Worm (Caenorhabditis elegans) whole organism, young adult: ENCODE measurements around the gene F02D10.6.

ENCODE experiments used
- B0019.2 ChIP-seq: fragments of 200-800 bp; sonication (Bioruptor generic); conservative IDR thresholded peaks from 2 replicates; pipeline ENCODE4 v1.3.6; 2022; ENCODE audit warnings: missing genetic modification reagents, missing genetic modification characterization, missing compliant biosample characterization
- C06A6.2 ChIP-seq: fragments of 200-800 bp; sonication (Bioruptor generic); conservative IDR thresholded peaks from 2 replicates; pipeline ENCODE4 v1.3.6; 2022; ENCODE audit warnings: missing genetic modification characterization, missing compliant biosample characterization
- F10E7.11 ChIP-seq: sonication (generic microtip); optimal IDR thresholded peaks from 2 replicates; lab custom pipeline; 2017; ENCODE audit warnings: mild to moderate bottlenecking, missing genetic modification characterization, moderate library complexity, missing compliant biosample characterization
- F22D6.2 ChIP-seq: sonication (generic microtip); optimal IDR thresholded peaks from 2 replicates; lab custom pipeline; 2016; ENCODE audit warnings: mild to moderate bottlenecking, missing genetic modification characterization, missing compliant biosample characterization
- F23B12.7 ChIP-seq: sonication (generic microtip); optimal IDR thresholded peaks from 2 replicates; lab custom pipeline; 2017; ENCODE audit warnings: missing genetic modification characterization, mild to moderate bottlenecking, missing compliant biosample characterization, antibody characterized with exemption, moderate library complexity; ENCODE audit not compliant: insufficient read depth
- F33H1.4 ChIP-seq: fragments of 200-800 bp; sonication (Bioruptor generic); IDR thresholded peaks from 2 replicates; pipeline ENCODE4 v1.3.6; 2022; ENCODE audit warnings: missing genetic modification reagents, missing genetic modification characterization, missing compliant biosample characterization
- F39B2.1 ChIP-seq: fragments of 200-800 bp; sonication (Bioruptor generic); IDR thresholded peaks from 2 replicates; pipeline ENCODE4 v1.3.6; 2022; ENCODE audit warnings: missing genetic modification reagents, missing genetic modification characterization, missing compliant biosample characterization
- F55B11.4 ChIP-seq: sonication (generic microtip); optimal IDR thresholded peaks from 2 replicates; lab custom pipeline; 2016; ENCODE audit warnings: missing compliant biosample characterization, missing genetic modification characterization, borderline replicate concordance; ENCODE audit not compliant: insufficient read depth
- F57C9.4 ChIP-seq: sonication (generic microtip); optimal IDR thresholded peaks from 2 replicates; lab custom pipeline; 2017; ENCODE audit warnings: mild to moderate bottlenecking, missing genetic modification characterization, missing compliant biosample characterization
- K11D2.4 ChIP-seq: fragments of 200-800 bp; sonication (Bioruptor generic); IDR thresholded peaks from 2 replicates; pipeline ENCODE4 v1.3.6; 2022; ENCODE audit warnings: missing genetic modification reagents, missing genetic modification characterization, missing compliant biosample characterization
- K12H6.12 ChIP-seq: fragments of 200-800 bp; sonication (Bioruptor generic); optimal IDR thresholded peaks from 2 replicates; lab custom pipeline; 2018; ENCODE audit warnings: mild to moderate bottlenecking, missing genetic modification characterization, missing compliant biosample characterization
- aptf-3 ChIP-seq: fragments of 200-800 bp; sonication (Bioruptor generic); IDR thresholded peaks from 2 replicates; pipeline ENCODE4 v1.3.6; 2022; ENCODE audit warnings: missing genetic modification characterization, missing compliant biosample characterization
- atf-7 ChIP-seq: sonication (generic microtip); optimal IDR thresholded peaks from 2 replicates; lab custom pipeline; 2017; ENCODE audit warnings: mild to moderate bottlenecking, missing genetic modification characterization, missing compliant biosample characterization
- cebp-2 ChIP-seq: fragments of 200-800 bp; sonication (Bioruptor generic); IDR thresholded peaks from 2 replicates; pipeline ENCODE4 v1.3.6; 2022; ENCODE audit warnings: missing genetic modification characterization, missing compliant biosample characterization
- ceh-100 ChIP-seq: fragments of 200-800 bp; sonication (Bioruptor generic); IDR thresholded peaks from 2 replicates; pipeline ENCODE4 v1.3.6; 2022; ENCODE audit warnings: missing genetic modification reagents, missing genetic modification characterization, missing compliant biosample characterization
- ceh-27 ChIP-seq: fragments of 200-800 bp; sonication (Bioruptor generic); optimal IDR thresholded peaks from 2 replicates; lab custom pipeline; 2018; ENCODE audit warnings: mild to moderate bottlenecking, missing genetic modification characterization, moderate library complexity, missing compliant biosample characterization
- ceh-58 ChIP-seq: fragments of 200-800 bp; sonication (Bioruptor generic); IDR thresholded peaks from 2 replicates; pipeline ENCODE4 v1.3.6; 2022; ENCODE audit warnings: missing genetic modification characterization, missing compliant biosample characterization
- ceh-79 ChIP-seq: sonication (generic microtip); optimal IDR thresholded peaks from 2 replicates; lab custom pipeline; 2017; ENCODE audit warnings: mild to moderate bottlenecking, missing genetic modification characterization, missing compliant biosample characterization
- ceh-91 ChIP-seq: fragments of 200-800 bp; sonication (Bioruptor generic); IDR thresholded peaks from 2 replicates; pipeline ENCODE4 v1.3.6; 2022; ENCODE audit warnings: missing genetic modification reagents, missing genetic modification characterization, missing compliant biosample characterization
- die-1 ChIP-seq: sonication (generic microtip); optimal IDR thresholded peaks from 2 replicates; lab custom pipeline; 2016; ENCODE audit warnings: missing genotype, mild to moderate bottlenecking, missing genetic modification characterization, missing compliant biosample characterization
- efl-1 ChIP-seq: fragments of 150-350 bp; optimal IDR thresholded peaks from 2 replicates; lab custom pipeline; 2014; ENCODE audit warnings: missing biosample characterization, missing genetic modification reagents, missing genetic modification characterization
- egrh-3 ChIP-seq: fragments of 200-800 bp; sonication (Bioruptor generic); IDR thresholded peaks from 2 replicates; pipeline ENCODE4 v1.3.6; 2022; ENCODE audit warnings: missing genetic modification reagents, missing genetic modification characterization, missing compliant biosample characterization
- ets-4 ChIP-seq: fragments of 200-800 bp; sonication (Bioruptor generic); optimal IDR thresholded peaks from 2 replicates; lab custom pipeline; 2018; ENCODE audit warnings: mild to moderate bottlenecking, missing genetic modification characterization, missing compliant biosample characterization
- gei-17 ChIP-seq: fragments of 200-800 bp; sonication (Bioruptor generic); optimal IDR thresholded peaks from 2 replicates; lab custom pipeline; 2018; ENCODE audit warnings: mild to moderate bottlenecking, missing genetic modification characterization, missing compliant biosample characterization
- him-1 ChIP-seq: sonication (generic microtip); optimal IDR thresholded peaks from 2 replicates; lab custom pipeline; 2016; ENCODE audit warnings: missing genotype, missing genetic modification reagents, missing genetic modification characterization, missing compliant biosample characterization
- hlh-12 ChIP-seq: sonication (generic microtip); optimal IDR thresholded peaks from 2 replicates; lab custom pipeline; 2016; ENCODE audit warnings: missing genetic modification characterization, missing compliant biosample characterization
- hmg-1.2 ChIP-seq: fragments of 200-800 bp; sonication (Bioruptor generic); IDR thresholded peaks from 2 replicates; pipeline ENCODE4 v1.3.6; 2022; ENCODE audit warnings: missing genetic modification reagents, missing genetic modification characterization, missing compliant biosample characterization
- hrde-1 ChIP-seq: sonication (generic microtip); optimal IDR thresholded peaks from 2 replicates; lab custom pipeline; 2016; ENCODE audit warnings: missing genetic modification characterization, mild to moderate bottlenecking, missing compliant biosample characterization, moderate library complexity, missing genotype, missing genetic modification reagents, borderline replicate concordance
- lag-1 ChIP-seq: fragments of 200-800 bp; sonication (Bioruptor generic); IDR thresholded peaks from 2 replicates; pipeline ENCODE4 v1.3.6; 2022; ENCODE audit warnings: missing genetic modification reagents, missing genetic modification characterization, missing compliant biosample characterization
- lin-35 ChIP-seq, 3 experiments: fragments of 150-350 bp in 2 of 3; sonication (generic microtip) in 1 of 3; optimal IDR thresholded peaks; 2 replicates each; lab custom pipeline; 2014 to 2018; ENCODE audit warnings: missing biosample characterization in 3 of 3, missing genetic modification characterization in 3 of 3, missing genetic modification reagents in 3 of 3
- lsl-1 ChIP-seq: fragments of 200-800 bp; sonication (Bioruptor generic); optimal IDR thresholded peaks from 2 replicates; lab custom pipeline; 2018; ENCODE audit warnings: mild to moderate bottlenecking, missing genetic modification characterization, moderate library complexity, missing compliant biosample characterization
- madf-8 ChIP-seq: fragments of 200-800 bp; sonication (Bioruptor generic); conservative IDR thresholded peaks from 2 replicates; pipeline ENCODE4 v1.3.6; 2022; ENCODE audit warnings: missing genetic modification reagents, missing genetic modification characterization, missing compliant biosample characterization
- nfya-1 ChIP-seq: sonication (generic microtip); optimal IDR thresholded peaks from 2 replicates; lab custom pipeline; 2017; ENCODE audit warnings: antibody characterized with exemption, missing compliant biosample characterization, missing genetic modification characterization, borderline replicate concordance; ENCODE audit not compliant: insufficient read depth
- nfya-2 ChIP-seq: fragments of 200-800 bp; sonication (Bioruptor generic); IDR thresholded peaks from 2 replicates; pipeline ENCODE4 v1.3.6; 2022; ENCODE audit warnings: missing genetic modification reagents, missing genetic modification characterization, missing compliant biosample characterization
- nhr-179 ChIP-seq: sonication (generic microtip); optimal IDR thresholded peaks from 2 replicates; lab custom pipeline; 2016; ENCODE audit warnings: mild to moderate bottlenecking, missing genetic modification characterization, missing compliant biosample characterization
- pbrm-1 ChIP-seq: fragments of 200-800 bp; sonication (Bioruptor generic); IDR thresholded peaks from 2 replicates; pipeline ENCODE4 v1.3.6; 2022; ENCODE audit warnings: missing genetic modification reagents, missing genetic modification characterization, missing compliant biosample characterization
- sdz-38 ChIP-seq: sonication (generic microtip); optimal IDR thresholded peaks from 2 replicates; lab custom pipeline; 2016; ENCODE audit warnings: missing genotype, missing genetic modification characterization, missing compliant biosample characterization
- sea-2 ChIP-seq: fragments of 200-800 bp; sonication (Bioruptor generic); IDR thresholded peaks from 2 replicates; pipeline ENCODE4 v1.3.6; 2022; ENCODE audit warnings: missing genetic modification characterization, missing compliant biosample characterization
- snpc-1.3 ChIP-seq: sonication (generic microtip); optimal IDR thresholded peaks from 2 replicates; lab custom pipeline; 2017; ENCODE audit warnings: missing genetic modification characterization, mild to moderate bottlenecking, missing compliant biosample characterization, antibody characterized with exemption, moderate library complexity, missing genotype, missing genetic modification reagents; ENCODE audit not compliant: insufficient read depth
- snpc-3.4 ChIP-seq: sonication (generic microtip); optimal IDR thresholded peaks from 2 replicates; lab custom pipeline; 2017; ENCODE audit warnings: missing genetic modification characterization, mild to moderate bottlenecking, missing compliant biosample characterization, antibody characterized with exemption, moderate library complexity, missing genotype, missing genetic modification reagents
- tlf-1 ChIP-seq: fragments of 200-800 bp; sonication (Bioruptor generic); optimal IDR thresholded peaks from 2 replicates; lab custom pipeline; 2018; ENCODE audit warnings: mild to moderate bottlenecking, missing genetic modification characterization, missing compliant biosample characterization
- zim-3 ChIP-seq: sonication (generic microtip); optimal IDR thresholded peaks from 2 replicates; lab custom pipeline; 2017; ENCODE audit warnings: mild to moderate bottlenecking, missing genetic modification characterization, moderate library complexity, missing compliant biosample characterization
- ztf-26 ChIP-seq: sonication (generic microtip); optimal IDR thresholded peaks from 2 replicates; lab custom pipeline; 2017; ENCODE audit warnings: missing genetic modification characterization, missing compliant biosample characterization
- ztf-28 ChIP-seq: fragments of 200-800 bp; sonication (Bioruptor generic); IDR thresholded peaks from 2 replicates; pipeline ENCODE4 v1.3.6; 2022; ENCODE audit warnings: missing genetic modification reagents, missing genetic modification characterization, missing compliant biosample characterization
- ztf-6 ChIP-seq: fragments of 200-800 bp; sonication (Bioruptor generic); IDR thresholded peaks from 2 replicates; pipeline ENCODE4 v1.3.6; 2022; ENCODE audit warnings: missing genetic modification reagents, missing genetic modification characterization, missing compliant biosample characterization

F02D10.6 gene

ce11 chrX:13451578-13451977 is at the start of gene F02D10.6:
F02D10.6 (minus strand) TSS chrX:13451678.
- TF ChIP-seq sdz-38 (tag; lab: Kevin White, UChicago) (no peak), efl-1 (GFP tag; lab: Kevin White, UChicago) (peak; percentile 14)

DNA sequence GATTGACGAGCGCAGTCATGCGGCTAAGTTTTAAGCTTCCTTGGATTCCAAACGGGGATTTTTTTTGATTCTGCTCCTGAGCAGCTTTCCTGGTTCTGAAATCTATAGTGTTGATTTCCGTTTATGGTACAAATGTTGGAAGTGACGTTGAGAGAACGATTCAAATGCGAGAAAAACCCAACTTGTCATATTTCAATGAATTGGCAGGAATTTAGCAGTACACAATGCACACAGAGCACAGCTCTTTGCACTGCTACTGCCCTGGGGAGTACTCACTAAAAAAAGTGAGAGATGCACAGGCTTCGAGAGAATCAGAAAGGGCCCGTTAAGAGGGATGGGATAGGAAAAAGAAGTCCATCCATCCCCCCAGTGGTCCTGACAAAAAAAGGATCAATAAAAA is 49.1 kb upstream of the F02D10.6 start, which contains the start of gene sad-1:
sad-1 (minus strand) TSS at position 101 of the 400 bp plus-strand sequence.
- TF ChIP-seq C06A6.2, result no peak
- no peak for TF ChIP-seq madf-8 (GFP tag; lab: Robert Waterston, UW)
- TF ChIP-seq ceh-79 (tag; lab: Kevin White, UChicago), result no peak
- TF ChIP-seq snpc-1.3, result no peak
- no peak for TF ChIP-seq F57C9.4 (tag; lab: Kevin White, UChicago)
- no peak for TF ChIP-seq lag-1 (GFP tag; lab: Robert Waterston, UW)
- TF ChIP-seq nfya-1 (tag; lab: Kevin White, UChicago), result no peak
- no peak for TF ChIP-seq hmg-1.2
- no peak for TF ChIP-seq tlf-1 (GFP tag; lab: Kevin White, UChicago)
- TF ChIP-seq atf-7 (tag; lab: Kevin White, UChicago), result no peak
- no peak for TF ChIP-seq nfya-2 (GFP tag; lab: Robert Waterston, UW)
- TF ChIP-seq ztf-6 (GFP tag; lab: Robert Waterston, UW), result no peak
- TF ChIP-seq ztf-26 (tag; lab: Kevin White, UChicago), result no peak
- no peak for TF ChIP-seq ets-4 (GFP tag; lab: Kevin White, UChicago)
- TF ChIP-seq ztf-28 (GFP tag; lab: Robert Waterston, UW), result no peak
- TF ChIP-seq F10E7.11 (tag; lab: Kevin White, UChicago), result no peak

DNA sequence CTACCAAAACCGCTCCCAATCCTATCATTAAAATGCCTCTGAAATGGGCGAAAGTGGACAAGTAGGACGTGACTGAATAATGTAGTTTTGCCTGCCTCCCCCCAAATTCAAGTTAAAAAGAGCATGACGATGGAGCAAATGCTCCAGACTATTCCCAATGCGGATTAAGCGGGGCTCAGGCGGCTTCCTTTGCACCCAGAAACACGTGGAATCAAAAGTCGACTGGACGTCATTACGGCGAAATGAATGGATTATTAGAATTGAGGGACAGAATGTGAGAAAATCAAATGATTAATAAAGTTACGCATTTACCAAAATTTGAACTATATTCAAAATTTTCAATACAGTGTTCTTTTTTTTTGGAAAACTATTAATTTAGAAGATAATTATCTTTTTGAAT is 48.4 kb upstream of the F02D10.6 start:
- TF ChIP-seq ceh-91 (GFP tag; lab: Robert Waterston, UW), result no peak
- no peak for TF ChIP-seq him-1 (tag; lab: Kevin White, UChicago)
- no peak for TF ChIP-seq F55B11.4
- TF ChIP-seq ceh-27 (GFP tag; lab: Kevin White, UChicago), result no peak
- no peak for TF ChIP-seq hlh-12 (tag; lab: Kevin White, UChicago)
- TF ChIP-seq zim-3 (tag; lab: Kevin White, UChicago), result no peak
- no peak for TF ChIP-seq ztf-6 (GFP tag; lab: Robert Waterston, UW)
- TF ChIP-seq cebp-2 (GFP tag; lab: Robert Waterston, UW), result no peak
- no peak for TF ChIP-seq efl-1 (GFP tag; lab: Kevin White, UChicago)
- TF ChIP-seq F33H1.4, result no peak
- no peak for TF ChIP-seq F23B12.7
- no peak for TF ChIP-seq aptf-3 (GFP tag; lab: Robert Waterston, UW)
- TF ChIP-seq lag-1 (GFP tag; lab: Robert Waterston, UW), result no peak
- TF ChIP-seq lin-35 (GFP tag; optimal IDR thresholded peaks at IDR 0.05; lab: Kevin White, UChicago), result no peak
- no peak for TF ChIP-seq ceh-100 (GFP tag; lab: Robert Waterston, UW)
- no peak for TF ChIP-seq egrh-3 (GFP tag; lab: Robert Waterston, UW)

DNA sequence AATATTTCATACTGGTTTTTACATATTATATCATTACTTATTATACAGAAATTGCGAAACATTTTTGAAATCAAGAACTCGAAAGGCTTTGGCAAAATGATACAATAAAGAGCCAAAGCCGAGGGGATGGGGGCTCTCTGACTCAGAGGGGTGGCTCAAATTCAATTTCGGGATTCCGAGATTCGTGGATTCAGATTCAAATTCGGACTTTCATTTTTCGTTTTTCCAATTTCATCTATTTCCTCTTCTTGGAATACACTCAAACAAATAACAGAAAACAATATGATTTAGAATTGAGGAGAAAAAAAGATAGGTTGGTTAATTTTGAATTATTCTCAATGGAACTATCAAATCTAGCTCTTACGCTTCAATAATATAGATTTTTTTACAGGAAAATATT is 47.6 kb upstream of the F02D10.6 start:
- no peak for TF ChIP-seq F22D6.2
- no peak for TF ChIP-seq him-1 (tag; lab: Kevin White, UChicago)
- TF ChIP-seq lag-1 (GFP tag; lab: Robert Waterston, UW), result no peak
- TF ChIP-seq pbrm-1 (GFP tag; lab: Robert Waterston, UW), result no peak
- TF ChIP-seq K11D2.4 (GFP tag; lab: Robert Waterston, UW), result no peak
- no peak for TF ChIP-seq sea-2 (GFP tag; lab: Robert Waterston, UW)
- no peak for TF ChIP-seq K12H6.12 (tag; lab: Kevin White, UChicago)
- no peak for TF ChIP-seq lsl-1 (GFP tag; lab: Kevin White, UChicago)
- no peak for TF ChIP-seq nhr-179
- TF ChIP-seq snpc-3.4 (tag; lab: Kevin White, UChicago), result no peak
- TF ChIP-seq die-1 (tag; lab: Kevin White, UChicago), result no peak
- no peak for TF ChIP-seq ceh-100 (GFP tag; lab: Robert Waterston, UW)
- no peak for TF ChIP-seq F55B11.4
- no peak for TF ChIP-seq ceh-58 (GFP tag; lab: Robert Waterston, UW)
- no peak for TF ChIP-seq F39B2.1 (GFP tag; lab: Robert Waterston, UW)
- no peak for TF ChIP-seq gei-17 (GFP tag; lab: Kevin White, UChicago)
- no peak for TF ChIP-seq hrde-1 (tag; lab: Kevin White, UChicago)
- no peak for TF ChIP-seq B0019.2 (GFP tag; lab: Robert Waterston, UW)
